Fruit fly (Drosophila melanogaster): ENCODE data around the gene beat-Ib.

beat-Ib gene

dm6 chr2L:15911591-15912007 lies 50.6 kb downstream of the beat-Ib start:
- no peak for TF ChIP-seq CG17801 (GFP tag; optimal IDR thresholded peaks at IDR 0.05; ENCODE audit: partially characterized antibody)

dm6 chr2L:15910937-15911590 lies 51.2 kb downstream of the beat-Ib start:
- TF ChIP-seq CG17801 (GFP tag; optimal IDR thresholded peaks at IDR 0.05; ENCODE audit: partially characterized antibody) = peak; percentile 71

- TF ChIP-seq CG17801 (GFP tag; optimal IDR thresholded peaks at IDR 0.05; ENCODE audit: partially characterized antibody) = no peak
These were observed 52.4 kb downstream of the beat-Ib start for dm6 chr2L:15909826-15910225.

- TF ChIP-seq CG17801 (GFP tag; optimal IDR thresholded peaks at IDR 0.05; ENCODE audit: partially characterized antibody) = no peak
These were observed 53.0 kb downstream of the beat-Ib start for dm6 chr2L:15909277-15909674.

- TF ChIP-seq CG17801 (GFP tag; optimal IDR thresholded peaks at IDR 0.05; ENCODE audit: partially characterized antibody) = peak; percentile 63
These were observed 53.5 kb downstream of the beat-Ib start for dm6 chr2L:15908496-15909276.

DNA sequence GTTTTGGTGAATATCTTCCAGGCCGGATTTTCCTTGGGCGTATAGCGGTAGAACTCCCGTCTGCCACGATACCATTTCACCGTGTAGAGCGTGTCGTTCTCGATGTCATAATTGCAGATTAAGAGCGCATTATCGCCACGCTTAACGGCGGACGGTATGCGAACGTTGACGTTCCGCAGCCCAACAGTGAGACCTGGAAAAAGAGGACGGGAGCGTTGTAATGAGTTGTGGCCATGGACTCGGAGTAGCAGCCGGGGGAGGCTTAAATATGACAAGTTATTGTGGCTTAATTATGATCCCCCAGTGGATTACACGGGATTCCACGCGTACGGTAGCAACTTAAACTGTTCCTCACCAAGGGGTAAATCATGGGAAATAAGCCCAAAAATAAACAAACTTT lies 54.1 kb downstream of the beat-Ib start:
- no peak for TF ChIP-seq CG17801 (GFP tag; optimal IDR thresholded peaks at IDR 0.05; ENCODE audit: partially characterized antibody)

dm6 chr2L:15907358-15907757 lies 54.9 kb downstream of the beat-Ib start:
- TF ChIP-seq CG17801 (GFP tag; optimal IDR thresholded peaks at IDR 0.05; ENCODE audit: partially characterized antibody) = no peak

- TF ChIP-seq CG17801 (GFP tag; optimal IDR thresholded peaks at IDR 0.05; ENCODE audit: partially characterized antibody) = no peak
These were observed 58.5 kb downstream of the beat-Ib start for dm6 chr2L:15903725-15904124.

dm6 chr2L:15902310-15902709 lies 59.9 kb downstream of the beat-Ib start, which contains the start of gene CG31821:
TSS of gene CG31821 (minus strand) at chr2L:15902410.
- TF ChIP-seq CG17801 (GFP tag; optimal IDR thresholded peaks at IDR 0.05; ENCODE audit: partially characterized antibody) = no peak

dm6 chr2L:15900424-15900823 lies 61.8 kb downstream of the beat-Ib start, which contains the start of gene CG31823:
TSS of gene CG31823 (minus strand) at chr2L:15900524.
- TF ChIP-seq CG17801 (GFP tag; optimal IDR thresholded peaks at IDR 0.05; ENCODE audit: partially characterized antibody) = no peak

dm6 chr2L:15895154-15895553 lies 67.1 kb downstream of the beat-Ib start, which contains the start of gene CG31735:
TSS of gene CG31735 (plus strand) at chr2L:15895454.
- TF ChIP-seq CG17801 (GFP tag; optimal IDR thresholded peaks at IDR 0.05; ENCODE audit: partially characterized antibody) = no peak

DNA sequence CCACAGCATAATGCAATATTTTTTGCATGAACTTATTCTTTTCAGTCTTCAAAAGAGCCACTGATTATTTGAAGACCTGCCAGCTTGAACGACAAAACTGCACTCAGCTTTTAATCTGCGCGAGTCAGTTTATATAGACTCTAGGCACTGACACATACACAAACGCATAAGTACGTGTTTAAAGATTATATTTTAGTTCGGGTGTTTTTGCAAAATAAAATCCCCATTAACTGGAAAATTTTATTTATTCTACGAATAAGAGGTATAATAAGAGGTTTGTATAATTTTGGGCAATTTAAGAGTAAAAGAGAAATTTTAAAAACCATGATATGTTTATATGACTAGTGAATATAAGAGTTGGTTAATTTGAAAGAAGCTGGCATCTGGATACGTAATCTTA lies 68.5 kb downstream of the beat-Ib start, which contains the start of gene Tep1:
Gene Tep1, minus strand, starts transcription at position 101 of the 400 bp plus-strand sequence.
- no peak for TF ChIP-seq CG17801 (GFP tag; optimal IDR thresholded peaks at IDR 0.05; ENCODE audit: partially characterized antibody)

- no peak for TF ChIP-seq CG17801 (GFP tag; optimal IDR thresholded peaks at IDR 0.05; ENCODE audit: partially characterized antibody)
These were observed 76.0 kb downstream of the beat-Ib start for dm6 chr2L:15886187-15886586.

DNA sequence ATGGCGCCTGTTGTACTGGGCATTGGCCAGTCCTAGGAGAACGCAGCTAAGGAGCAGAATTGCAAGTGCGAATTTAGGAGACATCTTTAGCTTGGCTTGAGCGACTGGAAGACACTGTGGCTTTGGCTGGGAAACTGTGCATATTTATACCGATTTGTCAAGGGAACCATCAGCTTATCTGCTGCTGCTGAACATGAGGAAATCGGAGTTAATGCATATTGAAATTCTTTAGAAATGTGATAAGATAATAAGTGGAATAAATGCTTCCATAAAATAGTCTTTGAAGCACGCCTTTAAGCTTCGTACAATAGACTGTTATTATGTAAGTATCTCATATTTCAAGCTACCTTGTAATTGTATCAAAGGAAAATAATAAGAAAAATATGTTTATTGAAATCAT lies 79.1 kb downstream of the beat-Ib start, which contains the start of gene CG44475:
Gene CG44475, minus strand, starts transcription at position 101 of the 400 bp plus-strand sequence.
- no peak for TF ChIP-seq CG17801 (GFP tag; optimal IDR thresholded peaks at IDR 0.05; ENCODE audit: partially characterized antibody)

- TF ChIP-seq CG17801 (GFP tag; optimal IDR thresholded peaks at IDR 0.05; ENCODE audit: partially characterized antibody) = no peak
These were observed 82.2 kb downstream of the beat-Ib start, which contains the start of gene CG7653 for dm6 chr2L:15880056-15880455. TSS of gene CG7653 (minus strand) at chr2L:15880156.

DNA sequence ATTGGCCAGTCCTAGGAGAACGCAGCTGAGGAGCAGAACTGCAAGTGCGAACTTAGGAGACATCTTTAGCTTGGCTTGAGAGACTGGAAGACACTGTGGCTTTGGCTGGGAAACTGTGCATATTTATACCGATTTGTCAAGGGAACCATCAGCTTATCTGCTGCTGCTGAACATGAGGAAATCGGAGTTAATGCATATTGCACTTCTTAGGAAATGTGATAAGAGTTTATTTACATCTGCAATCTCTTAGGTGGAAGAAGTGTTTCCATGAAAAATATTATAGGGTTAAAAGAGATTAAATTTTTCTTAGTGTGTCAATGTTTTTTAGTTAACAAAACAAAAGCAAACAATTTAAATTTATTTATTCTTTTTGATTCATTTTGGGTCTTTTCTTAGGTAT lies 96.9 kb downstream of the beat-Ib start, which contains the start of gene CG42792:
Gene CG42792, minus strand, starts transcription at position 101 of the 400 bp plus-strand sequence.
- TF ChIP-seq CG17801 (GFP tag; optimal IDR thresholded peaks at IDR 0.05; ENCODE audit: partially characterized antibody) = no peak
